Worm (Caenorhabditis elegans): ENCODE measurements around the gene F17C11.11.

DNA sequence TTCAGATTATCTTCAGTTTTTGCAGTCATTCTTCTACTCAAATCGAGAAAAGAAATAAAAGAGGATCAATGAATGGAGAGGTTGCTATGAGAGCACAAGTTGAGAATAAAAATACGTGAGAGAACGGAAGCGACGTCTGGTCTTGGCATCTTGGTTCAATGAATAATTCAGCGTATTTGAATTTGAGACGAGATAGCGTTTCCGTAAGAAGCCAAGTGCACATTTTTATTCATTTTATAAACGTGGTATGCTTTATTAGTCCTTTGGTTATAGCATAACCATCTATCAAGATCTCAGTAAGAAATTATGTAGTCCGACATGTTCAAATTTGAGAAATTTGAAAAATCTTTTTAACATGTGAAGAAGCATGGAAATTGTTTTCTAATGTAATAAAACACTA lies 20.2 kb downstream of the F17C11.11 start, which contains the start of gene F58B4.2:
- TF ChIP-seq ztf-29 (GFP tag; IDR thresholded peaks at IDR 0.05): no peak
- TF ChIP-seq klf-2 (GFP tag; conservative IDR thresholded peaks at IDR 0.05): no peak
- TF ChIP-seq med-1 (GFP tag; optimal IDR thresholded peaks at IDR 0.05; ENCODE audit: insufficient read depth): no peak
- no peak for TF ChIP-seq T22C8.4 (GFP tag; IDR thresholded peaks at IDR 0.05)
- TF ChIP-seq flt-1 (GFP tag; IDR thresholded peaks at IDR 0.05): no peak
- no peak for TF ChIP-seq ztf-23 (GFP tag; IDR thresholded peaks at IDR 0.05)
- TF ChIP-seq ref-1 (GFP tag; conservative IDR thresholded peaks at IDR 0.05): no peak
- TF ChIP-seq cog-1 (tag; optimal IDR thresholded peaks at IDR 0.05): no peak
- TF ChIP-seq tab-1 (GFP tag; IDR thresholded peaks at IDR 0.05): no peak

All from whole organism, midembryonic.